Worm (Caenorhabditis elegans): ENCODE results near the gene clec-10.

DNA sequence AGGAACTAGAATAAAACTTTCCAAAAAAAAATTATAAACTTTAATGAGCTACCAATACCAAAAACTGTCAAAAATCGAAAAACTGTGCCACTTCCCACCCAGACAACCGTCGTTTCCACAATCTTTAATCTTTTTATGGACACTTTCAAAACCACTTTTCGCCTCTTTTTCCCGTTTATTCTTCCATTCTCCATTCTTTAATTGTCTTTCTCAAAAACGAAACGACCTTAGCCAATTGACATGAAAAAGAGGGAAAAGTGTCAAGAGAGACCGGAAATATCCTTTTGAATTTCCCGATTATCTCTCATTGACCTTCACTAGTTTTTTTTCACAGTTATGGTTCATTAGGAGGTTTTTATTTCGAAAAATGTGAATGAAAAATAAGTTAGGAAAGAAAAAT, 30.9 kb upstream of the clec-10 start:
- TF ChIP-seq ceh-32 (tag; optimal IDR thresholded peaks at IDR 0.05; ENCODE audit: poor library complexity) (no peak), jun-1 (tag; optimal IDR thresholded peaks at IDR 0.05) (no peak), set-16 (GFP tag; IDR thresholded peaks at IDR 0.05) (no peak), fkh-10 (GFP tag; optimal IDR thresholded peaks at IDR 0.05) (no peak), egl-27 (tag; optimal IDR thresholded peaks at IDR 0.05) (no peak), skn-1 (tag; optimal IDR thresholded peaks at IDR 0.05) (no peak), dpl-1 (GFP tag; optimal IDR thresholded peaks at IDR 0.05) (no peak), pha-4 (GFP tag; IDR thresholded peaks at IDR 0.05) (no peak), pha-4 (tag; optimal IDR thresholded peaks at IDR 0.05) (no peak), dmd-8 (GFP tag; IDR thresholded peaks at IDR 0.05) (no peak), nhr-6 (tag; optimal IDR thresholded peaks at IDR 0.05) (no peak), nhr-76 (tag; optimal IDR thresholded peaks at IDR 0.05) (no peak), daf-16 (GFP tag; optimal IDR thresholded peaks at IDR 0.05) (no peak), daf-16 (tag; optimal IDR thresholded peaks at IDR 0.05) (no peak)
